Worm (Caenorhabditis elegans) whole organism, late embryonic: Measurements from ENCODE around the gene fbxa-182.

ENCODE experiments used
- ceh-45 ChIP-seq: fragments of 200-800 bp; sonication (Bioruptor generic); IDR thresholded peaks from 2 replicates; pipeline ENCODE4 v1.3.6; 2022; ENCODE audit warnings: missing genetic modification reagents, missing genetic modification characterization, missing compliant biosample characterization
- dve-1 ChIP-seq: sonication (generic microtip); optimal IDR thresholded peaks from 2 replicates; lab custom pipeline; 2017; ENCODE audit warnings: antibody characterized with exemption, mild to moderate bottlenecking, missing genetic modification characterization, missing compliant biosample characterization
- fkh-10 ChIP-seq: fragments of 150-350 bp; optimal IDR thresholded peaks from 2 replicates; lab custom pipeline; 2014; ENCODE audit warnings: missing biosample characterization, missing genetic modification reagents, missing genetic modification characterization
- gmeb-2 ChIP-seq: sonication (generic microtip); optimal IDR thresholded peaks from 2 replicates; lab custom pipeline; 2016; ENCODE audit warnings: missing genetic modification characterization, inconsistent platforms, missing compliant biosample characterization
- pros-1 ChIP-seq: fragments of 150-350 bp; optimal IDR thresholded peaks from 2 replicates; lab custom pipeline; 2014; ENCODE audit warnings: missing biosample characterization, missing genetic modification reagents, missing genetic modification characterization
- tbx-2 ChIP-seq: sonication (generic microtip); optimal IDR thresholded peaks from 2 replicates; lab custom pipeline; 2016; ENCODE audit warnings: missing genetic modification characterization, missing compliant biosample characterization

- TF ChIP-seq gmeb-2 (tag; lab: Kevin White, UChicago) (no peak), dve-1 (tag; lab: Kevin White, UChicago) (no peak), pros-1 (tag; lab: Kevin White, UChicago) (no peak), fkh-10 (GFP tag; lab: Kevin White, UChicago) (no peak), ceh-45 (GFP tag; lab: Robert Waterston, UW) (no peak), tbx-2 (tag; lab: Kevin White, UChicago) (no peak)
Observed at ce11 chrII:2417889-2418288, 5.3 kb upstream of the fbxa-182 start, which contains the start of the genes F42G2.5 and F42G2.7.
